Fruit fly (Drosophila melanogaster): ENCODE results near the gene Irp-1B.

DNA sequence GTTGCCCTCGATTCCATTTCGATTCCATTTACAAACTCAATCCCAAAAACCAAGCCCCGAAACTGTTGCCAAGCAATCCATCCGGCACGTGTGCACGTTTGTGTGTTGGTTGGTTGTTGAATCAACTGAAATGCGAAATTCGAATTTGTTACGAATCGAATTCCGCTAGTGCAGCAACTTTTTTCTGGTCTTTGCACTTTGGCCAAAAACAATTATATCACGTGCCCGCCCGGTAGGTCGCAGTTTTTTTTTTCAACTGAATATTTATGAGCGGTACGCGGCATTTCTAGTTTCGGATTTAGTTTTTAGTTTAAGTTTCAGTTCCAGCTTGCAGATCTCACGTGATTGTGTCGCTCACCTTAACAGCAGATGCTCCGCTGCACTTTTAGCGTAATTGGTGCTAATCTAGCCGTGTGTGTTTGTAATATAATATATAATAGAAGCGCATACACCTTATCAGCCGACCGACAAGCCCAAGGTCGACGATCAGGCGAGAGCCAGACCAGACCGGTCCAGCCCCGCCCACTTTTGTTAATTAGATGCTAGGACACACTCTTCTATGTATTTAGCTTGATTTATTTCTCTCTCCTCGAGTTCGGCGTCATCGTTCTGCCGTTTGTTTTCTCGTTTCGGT, 19.5 kb downstream of the Irp-1B start:
- TF ChIP-seq Ets96B (tag; optimal IDR thresholded peaks at IDR 0.05): no peak
- no peak for TF ChIP-seq CG6163 (GFP tag; IDR thresholded peaks at IDR 0.05)
- TF ChIP-seq svp (GFP tag): peak; percentile 55
- no peak for TF ChIP-seq dsx (GFP tag; optimal IDR thresholded peaks at IDR 0.05; ENCODE audit: poor library complexity, severe bottlenecking)
